Worm (Caenorhabditis elegans): ENCODE measurements around the gene T10B5.10.

Gene T10B5.10

ce11 chrV:1868596-1869263, 12.7 kb upstream of the T10B5.10 start, which contains the start of gene knl-3 (continued):
- TF ChIP-seq skn-1 (tag; optimal IDR thresholded peaks at IDR 0.05): peak; percentile 82
- peak; percentile 81 for TF ChIP-seq aly-2 (tag; optimal IDR thresholded peaks at IDR 0.05)
- TF ChIP-seq nhr-76 (tag; optimal IDR thresholded peaks at IDR 0.05): peak; percentile 72
- peak; percentile 73 for TF ChIP-seq nhr-11 (tag; optimal IDR thresholded peaks at IDR 0.05)
- TF ChIP-seq nhr-84 (tag; optimal IDR thresholded peaks at IDR 0.05): no peak
- peak; percentile 60 for TF ChIP-seq sox-4 (tag; optimal IDR thresholded peaks at IDR 0.05)

ce11 chrV:1868025-1868424, 11.9 kb upstream of the T10B5.10 start:
- TF ChIP-seq efl-3 (GFP tag; optimal IDR thresholded peaks at IDR 0.05) (no peak), lin-14 (GFP tag; optimal IDR thresholded peaks at IDR 0.05) (no peak), elt-3 (tag; optimal IDR thresholded peaks at IDR 0.05) (no peak), efl-1 (optimal IDR thresholded peaks at IDR 0.05) (no peak), efl-1 (GFP tag; optimal IDR thresholded peaks at IDR 0.05 in 1 of 2) (peak in 1 of 2 experiments; percentile 71), fkh-10 (GFP tag; optimal IDR thresholded peaks at IDR 0.05) (no peak)

- TF ChIP-seq hlh-4 (tag; optimal IDR thresholded peaks at IDR 0.05) (no peak), fkh-10 (GFP tag; optimal IDR thresholded peaks at IDR 0.05) (no peak), ets-5 (GFP tag; IDR thresholded peaks at IDR 0.05) (no peak), Y116A8C.19 (tag; optimal IDR thresholded peaks at IDR 0.05; ENCODE audit: borderline replicate concordance) (no peak), zag-1 (tag; optimal IDR thresholded peaks at IDR 0.05) (no peak)
Observed at ce11 chrV:1864997-1865396, 8.9 kb upstream of the T10B5.10 start.

ce11 chrV:1862954-1863353, 6.9 kb upstream of the T10B5.10 start:
- TF ChIP-seq hpl-2 (GFP tag; optimal IDR thresholded peaks at IDR 0.05): no peak
- TF ChIP-seq mef-2 (tag; optimal IDR thresholded peaks at IDR 0.05): no peak
- no peak for TF ChIP-seq efl-1 (optimal IDR thresholded peaks at IDR 0.05)
- TF ChIP-seq efl-1 (GFP tag; optimal IDR thresholded peaks at IDR 0.05 in 1 of 2): peak in 1 of 2 experiments; percentile 10

- TF ChIP-seq egl-27 (tag; optimal IDR thresholded peaks at IDR 0.05): no peak
- no peak for TF ChIP-seq efl-1 (optimal IDR thresholded peaks at IDR 0.05)
- TF ChIP-seq efl-1 (GFP tag; optimal IDR thresholded peaks at IDR 0.05 in 1 of 2): peak in 1 of 2 experiments; percentile 52
- no peak for TF ChIP-seq nhr-12 (tag; optimal IDR thresholded peaks at IDR 0.05)
Observed at ce11 chrV:1857840-1858239, 1.8 kb upstream of the T10B5.10 start.

- no peak for TF ChIP-seq sptf-1 (tag; optimal IDR thresholded peaks at IDR 0.05)
- TF ChIP-seq pax-3 (tag; optimal IDR thresholded peaks at IDR 0.05): no peak
- no peak for TF ChIP-seq mab-9 (GFP tag; IDR thresholded peaks at IDR 0.05)
- peak in 1 of 2 experiments; percentile 7 for TF ChIP-seq lin-35 (GFP tag; optimal IDR thresholded peaks at IDR 0.05)
- no peak for TF ChIP-seq C16A3.4 (tag; optimal IDR thresholded peaks at IDR 0.05)
- no peak for TF ChIP-seq nhr-11 (tag; optimal IDR thresholded peaks at IDR 0.05)
- no peak for TF ChIP-seq dpl-1 (GFP tag; optimal IDR thresholded peaks at IDR 0.05)
- no peak for TF ChIP-seq lsy-2 (tag; optimal IDR thresholded peaks at IDR 0.05)
- TF ChIP-seq ztf-11 (tag; optimal IDR thresholded peaks at IDR 0.05): no peak
- no peak for TF ChIP-seq lin-13 (GFP tag; optimal IDR thresholded peaks at IDR 0.05)
- TF ChIP-seq blmp-1 (tag; optimal IDR thresholded peaks at IDR 0.05): peak; percentile 88
- no peak for TF ChIP-seq snpc-4 (tag; optimal IDR thresholded peaks at IDR 0.05)
- TF ChIP-seq swsn-7 (tag; optimal IDR thresholded peaks at IDR 0.05): no peak
- TF ChIP-seq jun-1 (tag; optimal IDR thresholded peaks at IDR 0.05): no peak
- no peak for TF ChIP-seq lin-39 (tag; optimal IDR thresholded peaks at IDR 0.05)
Observed at ce11 chrV:1855087-1855486, 989 bp downstream of the T10B5.10 start.

Measured in whole organism, L1 larva.